Worm (Caenorhabditis elegans): Measurements from ENCODE around the gene T28D9.11.

DNA sequence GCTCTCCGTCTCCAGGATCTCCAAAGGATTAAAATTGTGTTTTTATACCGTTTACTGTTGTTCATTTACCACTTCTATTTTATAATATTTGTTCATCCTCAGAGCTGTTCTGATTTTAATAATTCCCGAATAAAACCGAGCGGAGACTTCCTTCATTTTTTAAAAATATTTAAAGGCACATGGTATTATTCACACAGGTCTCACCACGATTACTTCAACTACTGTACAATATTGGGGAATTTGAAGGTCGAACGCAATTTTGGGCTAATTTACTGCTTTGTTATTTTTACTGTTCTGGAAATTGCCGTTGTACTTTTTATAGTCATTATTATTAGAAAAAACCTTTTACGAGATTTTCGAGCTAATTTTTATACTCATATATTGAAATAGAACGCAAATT, 606 bp downstream of the T28D9.11 start:
- TF ChIP-seq unc-62 (GFP tag; optimal IDR thresholded peaks at IDR 0.05) (no peak), nhr-11 (tag; optimal IDR thresholded peaks at IDR 0.05) (no peak), ztf-4 (tag; optimal IDR thresholded peaks at IDR 0.05) (no peak), lin-13 (GFP tag; optimal IDR thresholded peaks at IDR 0.05) (no peak), pqm-1 (tag; optimal IDR thresholded peaks at IDR 0.05) (no peak), dpl-1 (GFP tag; optimal IDR thresholded peaks at IDR 0.05) (no peak), sox-4 (tag; optimal IDR thresholded peaks at IDR 0.05) (no peak), ces-1 (GFP tag; optimal IDR thresholded peaks at IDR 0.05) (no peak), unc-30 (tag; optimal IDR thresholded peaks at IDR 0.05) (no peak), vab-15 (tag; optimal IDR thresholded peaks at IDR 0.05) (no peak), egl-13 (tag; optimal IDR thresholded peaks at IDR 0.05) (no peak), nhr-19 (GFP tag; conservative IDR thresholded peaks at IDR 0.05) (no peak), nhr-20 (tag; optimal IDR thresholded peaks at IDR 0.05) (no peak), zag-1 (tag; optimal IDR thresholded peaks at IDR 0.05) (no peak)

All from whole organism, L1 larva.